Fruit fly (Drosophila melanogaster): ENCODE results near the gene mRpS5.

mRpS5 gene

dm6 chr3L:24535908-24536307 lies 1.1 kb upstream of the mRpS5 start (continued):
- peak; percentile 90 for TF ChIP-seq amos (GFP tag; IDR thresholded peaks at IDR 0.05; ENCODE audit: partially characterized antibody)
- no peak for TF ChIP-seq yki (optimal IDR thresholded peaks at IDR 0.05)
- TF ChIP-seq pzg (GFP tag; optimal IDR thresholded peaks at IDR 0.05), result peak; percentile 33
- no peak for TF ChIP-seq slou (GFP tag; optimal IDR thresholded peaks at IDR 0.05)
- no peak for TF ChIP-seq jumu (GFP tag; optimal IDR thresholded peaks at IDR 0.05)
- peak; percentile 69; the same call in 1 of the 2 replicates for TF ChIP-seq tna (GFP tag; IDR thresholded peaks at IDR 0.05; ENCODE audit: partially characterized antibody)
- no peak for TF ChIP-seq CG11247 (GFP tag; IDR thresholded peaks at IDR 0.05)
- no peak for TF ChIP-seq pan (optimal IDR thresholded peaks at IDR 0.05)
- TF ChIP-seq pan (GFP tag; optimal IDR thresholded peaks at IDR 0.05 in 1 of 2, IDR thresholded peaks at IDR 0.05 in 1 of 2), result no peak
- peak; percentile 70 for TF ChIP-seq CG14860 (GFP tag; IDR thresholded peaks at IDR 0.05; ENCODE audit: partially characterized antibody)
- TF ChIP-seq nom (GFP tag; optimal IDR thresholded peaks at IDR 0.05), result no peak
- no peak for TF ChIP-seq crol (GFP tag; IDR thresholded peaks at IDR 0.05)
- no peak for TF ChIP-seq CG33557 (GFP tag; optimal IDR thresholded peaks at IDR 0.05)
- no peak for TF ChIP-seq CG6683 (GFP tag; optimal IDR thresholded peaks at IDR 0.05)
- no peak for TF ChIP-seq seq (GFP tag; IDR thresholded peaks at IDR 0.05)
- no peak; the same call in 1 of the 2 replicates for TF ChIP-seq CG6272 (GFP tag; IDR thresholded peaks at IDR 0.05)
- no peak for TF ChIP-seq ci (GFP tag; IDR thresholded peaks at IDR 0.05)
- TF ChIP-seq CG1603 (tag; optimal IDR thresholded peaks at IDR 0.05), result peak; percentile 90
- no peak for TF ChIP-seq chinmo (GFP tag; IDR thresholded peaks at IDR 0.05; ENCODE audit: partially characterized antibody)
- no peak for TF ChIP-seq CG43689 (GFP tag; IDR thresholded peaks at IDR 0.05)
- TF ChIP-seq CG3065 (GFP tag; optimal IDR thresholded peaks at IDR 0.05), result no peak
- no peak for TF ChIP-seq HmgZ (tag; optimal IDR thresholded peaks at IDR 0.05)
- TF ChIP-seq CoRest (tag; optimal IDR thresholded peaks at IDR 0.05), result no peak
- no peak for TF ChIP-seq luna (GFP tag; optimal IDR thresholded peaks at IDR 0.05)
- TF ChIP-seq sc (optimal IDR thresholded peaks at IDR 0.05), result no peak
- no peak for TF ChIP-seq sc (GFP tag; optimal IDR thresholded peaks at IDR 0.05)
- TF ChIP-seq CG15479 (GFP tag; optimal IDR thresholded peaks at IDR 0.05), result no peak
- peak; percentile 29 for TF ChIP-seq stwl (tag; optimal IDR thresholded peaks at IDR 0.05)
- peak; percentile 83 for TF ChIP-seq inv (GFP tag; IDR thresholded peaks at IDR 0.05; ENCODE audit: partially characterized antibody)
- TF ChIP-seq H2.0 (GFP tag; IDR thresholded peaks at IDR 0.05), result no peak
- TF ChIP-seq CG32772 (GFP tag; IDR thresholded peaks at IDR 0.05), result no peak
- no peak for TF ChIP-seq CG13123 (GFP tag; optimal IDR thresholded peaks at IDR 0.05)
- TF ChIP-seq CG17385 (GFP tag; optimal IDR thresholded peaks at IDR 0.05), result no peak
- TF ChIP-seq D19B (GFP tag; optimal IDR thresholded peaks at IDR 0.05), result no peak
- TF ChIP-seq Fer2 (tag; optimal IDR thresholded peaks at IDR 0.05), result no peak
- TF ChIP-seq CG16813 (GFP tag; IDR thresholded peaks at IDR 0.05; ENCODE audit: partially characterized antibody), result peak; percentile 90
- no peak for TF ChIP-seq chif (GFP tag; optimal IDR thresholded peaks at IDR 0.05)
- TF ChIP-seq schlank (tag; optimal IDR thresholded peaks at IDR 0.05), result no peak
- peak; percentile 35 for TF ChIP-seq nmo (GFP tag; optimal IDR thresholded peaks at IDR 0.05)
- TF ChIP-seq sens-2 (GFP tag; IDR thresholded peaks at IDR 0.05), result no peak
- no peak for TF ChIP-seq ab (GFP tag; optimal IDR thresholded peaks at IDR 0.05)
- no peak for TF ChIP-seq CG12071 (GFP tag; optimal IDR thresholded peaks at IDR 0.05)
- TF ChIP-seq Hmr (GFP tag; optimal IDR thresholded peaks at IDR 0.05), result peak; percentile 20
- TF ChIP-seq CG17359 (tag; optimal IDR thresholded peaks at IDR 0.05), result peak; percentile 49
- TF ChIP-seq sim (GFP tag; IDR thresholded peaks at IDR 0.05), result no peak
- no peak for TF ChIP-seq emc (GFP tag; optimal IDR thresholded peaks at IDR 0.05)
- no peak for TF ChIP-seq Myb (GFP tag; optimal IDR thresholded peaks at IDR 0.05)
- TF ChIP-seq CG7271 (tag; optimal IDR thresholded peaks at IDR 0.05), result no peak
- TF ChIP-seq CG18599 (GFP tag; optimal IDR thresholded peaks at IDR 0.05), result no peak
- TF ChIP-seq vvl (GFP tag; IDR thresholded peaks at IDR 0.05), result no peak
- peak; percentile 57 for TF ChIP-seq Sry-δ (GFP tag; optimal IDR thresholded peaks at IDR 0.05)
- TF ChIP-seq Atf3 (GFP tag; optimal IDR thresholded peaks at IDR 0.05), result no peak
